Worm (Caenorhabditis elegans): ENCODE measurements around the gene fbxa-65.

The fbxa-65 gene

ce11 chrV:3351266-3351665 is 5.0 kb upstream of the fbxa-65 start, which contains the start of gene str-63:
TSS of gene str-63 (plus strand) at chrV:3351566.
- no peak for TF ChIP-seq scrt-1 (GFP tag; IDR thresholded peaks at IDR 0.05)
- no peak for TF ChIP-seq tbx-37 (GFP tag; conservative IDR thresholded peaks at IDR 0.05)
- no peak for TF ChIP-seq flt-1 (GFP tag; IDR thresholded peaks at IDR 0.05)

- no peak for TF ChIP-seq sea-1 (GFP tag; conservative IDR thresholded peaks at IDR 0.05)
- TF ChIP-seq hmbx-1 (tag; optimal IDR thresholded peaks at IDR 0.05) = no peak
- no peak for TF ChIP-seq F13C5.2 (tag; optimal IDR thresholded peaks at IDR 0.05)
- TF ChIP-seq hmg-4 (GFP tag; optimal IDR thresholded peaks at IDR 0.05) = no peak
Measured at ce11 chrV:3349877-3350276, 3.6 kb upstream of the fbxa-65 start, which contains the start of gene C17B7.15. TSS of gene C17B7.15 (plus strand) at chrV:3350177.

- TF ChIP-seq ceh-36 (tag; optimal IDR thresholded peaks at IDR 0.05) = no peak
Measured at ce11 chrV:3347486-3347885, 1.2 kb upstream of the fbxa-65 start.

ce11 chrV:3344001-3344400 is 2.3 kb downstream of the fbxa-65 start:
- no peak for TF ChIP-seq tra-4 (tag; optimal IDR thresholded peaks at IDR 0.05)

ce11 chrV:3342504-3342903 is 3.8 kb downstream of the fbxa-65 start, which contains the start of gene C17B7.3:
TSS of gene C17B7.3 (plus strand) at chrV:3342804.
- TF ChIP-seq hnd-1 (tag; optimal IDR thresholded peaks at IDR 0.05) = no peak
- TF ChIP-seq tbx-11 (GFP tag; IDR thresholded peaks at IDR 0.05) = no peak
- no peak for TF ChIP-seq ceh-36 (tag; optimal IDR thresholded peaks at IDR 0.05)
- no peak for TF ChIP-seq tbx-37 (GFP tag; conservative IDR thresholded peaks at IDR 0.05)
- no peak for TF ChIP-seq B0310.2 (tag; optimal IDR thresholded peaks at IDR 0.05)
- no peak for TF ChIP-seq ama-1 (optimal IDR thresholded peaks at IDR 0.05)
- no peak for TF ChIP-seq hmbx-1 (tag; optimal IDR thresholded peaks at IDR 0.05)
- no peak for TF ChIP-seq flt-1 (GFP tag; IDR thresholded peaks at IDR 0.05)
- no peak for TF ChIP-seq scrt-1 (GFP tag; IDR thresholded peaks at IDR 0.05)

- TF ChIP-seq aly-1 (tag; optimal IDR thresholded peaks at IDR 0.05) (no peak), hmbx-1 (tag; optimal IDR thresholded peaks at IDR 0.05) (no peak), tra-4 (tag; optimal IDR thresholded peaks at IDR 0.05) (no peak), scrt-1 (GFP tag; IDR thresholded peaks at IDR 0.05) (no peak), ceh-36 (tag; optimal IDR thresholded peaks at IDR 0.05) (no peak), ama-1 (optimal IDR thresholded peaks at IDR 0.05) (no peak), sea-1 (GFP tag; conservative IDR thresholded peaks at IDR 0.05) (no peak), hmg-4 (GFP tag; optimal IDR thresholded peaks at IDR 0.05) (no peak), F13C5.2 (tag; optimal IDR thresholded peaks at IDR 0.05) (no peak), pes-1 (GFP tag; IDR thresholded peaks at IDR 0.05) (no peak), tbx-37 (GFP tag; conservative IDR thresholded peaks at IDR 0.05) (no peak), ceh-13 (GFP tag; optimal IDR thresholded peaks at IDR 0.05) (no peak), tbx-11 (GFP tag; IDR thresholded peaks at IDR 0.05) (no peak), flt-1 (GFP tag; IDR thresholded peaks at IDR 0.05) (no peak), B0310.2 (tag; optimal IDR thresholded peaks at IDR 0.05) (no peak), hnd-1 (tag; optimal IDR thresholded peaks at IDR 0.05) (no peak)
Measured at ce11 chrV:3341906-3342305, 4.4 kb downstream of the fbxa-65 start, which contains the start of gene C17B7.10. TSS of gene C17B7.10 (minus strand) at chrV:3342006.

- TF ChIP-seq flt-1 (GFP tag; IDR thresholded peaks at IDR 0.05) (no peak), ceh-36 (tag; optimal IDR thresholded peaks at IDR 0.05) (no peak), ets-7 (tag; optimal IDR thresholded peaks at IDR 0.05) (no peak), aly-1 (tag; optimal IDR thresholded peaks at IDR 0.05) (no peak), hmbx-1 (tag; optimal IDR thresholded peaks at IDR 0.05) (no peak), pes-1 (GFP tag; IDR thresholded peaks at IDR 0.05) (no peak), sea-1 (GFP tag; conservative IDR thresholded peaks at IDR 0.05) (no peak), scrt-1 (GFP tag; IDR thresholded peaks at IDR 0.05) (no peak)
Measured at ce11 chrV:3339009-3339408, 7.3 kb downstream of the fbxa-65 start, which contains the start of gene C17B7.4. TSS of gene C17B7.4 (plus strand) at chrV:3339309.

ce11 chrV:3333334-3333733 is 12.9 kb downstream of the fbxa-65 start, which contains the start of gene C17B7.5:
TSS of gene C17B7.5 (plus strand) at chrV:3333634.
- no peak for TF ChIP-seq tbx-37 (GFP tag; conservative IDR thresholded peaks at IDR 0.05)
- no peak for TF ChIP-seq hnd-1 (tag; optimal IDR thresholded peaks at IDR 0.05)
- TF ChIP-seq B0310.2 (tag; optimal IDR thresholded peaks at IDR 0.05) = no peak
- TF ChIP-seq ceh-36 (tag; optimal IDR thresholded peaks at IDR 0.05) = no peak
- no peak for TF ChIP-seq ama-1 (optimal IDR thresholded peaks at IDR 0.05)
- no peak for TF ChIP-seq ets-7 (tag; optimal IDR thresholded peaks at IDR 0.05)
- TF ChIP-seq ceh-13 (GFP tag; optimal IDR thresholded peaks at IDR 0.05) = no peak
- no peak for TF ChIP-seq aly-1 (tag; optimal IDR thresholded peaks at IDR 0.05)
- TF ChIP-seq tra-4 (tag; optimal IDR thresholded peaks at IDR 0.05) = no peak
- no peak for TF ChIP-seq pes-1 (GFP tag; IDR thresholded peaks at IDR 0.05)

ce11 chrV:3332023-3332422 is 14.3 kb downstream of the fbxa-65 start, which contains the start of gene C17B7.9:
TSS of gene C17B7.9 (minus strand) at chrV:3332123.
- TF ChIP-seq tbx-11 (GFP tag; IDR thresholded peaks at IDR 0.05) (no peak), aly-1 (tag; optimal IDR thresholded peaks at IDR 0.05) (no peak), flt-1 (GFP tag; IDR thresholded peaks at IDR 0.05) (no peak), tbx-37 (GFP tag; conservative IDR thresholded peaks at IDR 0.05) (no peak), ceh-36 (tag; optimal IDR thresholded peaks at IDR 0.05) (no peak), pes-1 (GFP tag; IDR thresholded peaks at IDR 0.05) (no peak), sea-1 (GFP tag; conservative IDR thresholded peaks at IDR 0.05) (no peak), scrt-1 (GFP tag; IDR thresholded peaks at IDR 0.05) (no peak), ceh-13 (GFP tag; optimal IDR thresholded peaks at IDR 0.05) (no peak), hmg-4 (GFP tag; optimal IDR thresholded peaks at IDR 0.05) (no peak), F13C5.2 (tag; optimal IDR thresholded peaks at IDR 0.05) (no peak), hnd-1 (tag; optimal IDR thresholded peaks at IDR 0.05) (no peak)
